Worm (Caenorhabditis elegans) whole organism, L2 larva: ENCODE data around the gene C24A8.6.

Experiments used
- C34F6.9 ChIP-seq: fragments of 150-350 bp; optimal IDR thresholded peaks from 2 replicates; lab custom pipeline; 2014; ENCODE audit warnings: missing biosample characterization, missing genetic modification characterization
- F13H6.1 ChIP-seq: sonication (generic microtip); optimal IDR thresholded peaks from 2 replicates; lab custom pipeline; 2016; ENCODE audit warnings: missing genetic modification characterization, missing compliant biosample characterization
- R02D3.7 ChIP-seq: fragments of 150-350 bp; optimal IDR thresholded peaks from 2 replicates; lab custom pipeline; 2014; ENCODE audit warnings: missing biosample characterization, missing genetic modification characterization
- alr-1 ChIP-seq: fragments of 150-350 bp; optimal IDR thresholded peaks from 2 replicates; lab custom pipeline; 2014; ENCODE audit warnings: missing biosample characterization, missing genetic modification characterization
- aly-2 ChIP-seq: fragments of 150-350 bp; optimal IDR thresholded peaks from 2 replicates; lab custom pipeline; 2014; ENCODE audit warnings: missing biosample characterization, missing genetic modification characterization
- ama-1 ChIP-seq: fragments of 150-350 bp; optimal IDR thresholded peaks from 2 replicates; lab custom pipeline; 2018; ENCODE audit warnings: inconsistent platforms
- blmp-1 ChIP-seq: sonication (generic microtip); optimal IDR thresholded peaks from 2 replicates; lab custom pipeline; 2017; ENCODE audit warnings: missing genetic modification characterization, mild to moderate bottlenecking, missing compliant biosample characterization, antibody characterized with exemption, moderate library complexity; ENCODE audit not compliant: insufficient read depth
- ceh-16 ChIP-seq: fragments of 150-350 bp; optimal IDR thresholded peaks from 2 replicates; lab custom pipeline; 2014; ENCODE audit warnings: missing biosample characterization, missing genetic modification characterization
- ceh-82 ChIP-seq: fragments of 150-350 bp; optimal IDR thresholded peaks from 2 replicates; lab custom pipeline; 2014; ENCODE audit warnings: missing biosample characterization, missing genetic modification characterization
- dmd-4 ChIP-seq: sonication (generic microtip); optimal IDR thresholded peaks from 2 replicates; lab custom pipeline; 2017; ENCODE audit warnings: missing biosample characterization, missing genetic modification characterization
- egl-27 ChIP-seq: sonication (generic microtip); optimal IDR thresholded peaks from 3 replicates; lab custom pipeline; 2017; ENCODE audit warnings: missing biosample characterization, missing genetic modification reagents, missing genetic modification characterization
- elt-1 ChIP-seq: fragments of 150-350 bp; optimal IDR thresholded peaks from 2 replicates; lab custom pipeline; 2014; ENCODE audit warnings: missing biosample characterization, missing genetic modification characterization
- fos-1 ChIP-seq: fragments of 150-350 bp; optimal IDR thresholded peaks from 2 replicates; lab custom pipeline; 2014; ENCODE audit warnings: missing biosample characterization, missing genetic modification characterization
- gmeb-1 ChIP-seq: fragments of 150-350 bp; optimal IDR thresholded peaks from 2 replicates; lab custom pipeline; 2014; ENCODE audit warnings: missing biosample characterization, missing genetic modification characterization
- lin-39 ChIP-seq: fragments of 150-350 bp; optimal IDR thresholded peaks from 2 replicates; lab custom pipeline; 2014; ENCODE audit warnings: missing biosample characterization, missing genetic modification reagents, missing genetic modification characterization
- lsy-2 ChIP-seq, 2 experiments: fragments of 150-350 bp in 1 of 2; sonication (generic microtip) in 1 of 2; optimal IDR thresholded peaks; 2 replicates each; lab custom pipeline; 2014 to 2017; ENCODE audit warnings: missing biosample characterization in 2 of 2, missing genetic modification characterization in 2 of 2
- mab-5 ChIP-seq: fragments of 150-350 bp; optimal IDR thresholded peaks from 2 replicates; lab custom pipeline; 2014; ENCODE audit warnings: missing biosample characterization, missing genetic modification characterization
- mbf-1 ChIP-seq: sonication (generic microtip); optimal IDR thresholded peaks from 2 replicates; lab custom pipeline; 2017; ENCODE audit warnings: missing biosample characterization, missing genetic modification characterization
- nhr-10 ChIP-seq: sonication (generic microtip); optimal IDR thresholded peaks from 2 replicates; lab custom pipeline; 2017; ENCODE audit warnings: missing biosample characterization, missing genetic modification characterization
- nhr-11 ChIP-seq: fragments of 150-350 bp; optimal IDR thresholded peaks from 2 replicates; lab custom pipeline; 2014; ENCODE audit warnings: missing biosample characterization, missing genetic modification characterization
- nhr-12 ChIP-seq: fragments of 150-350 bp; optimal IDR thresholded peaks from 2 replicates; lab custom pipeline; 2014; ENCODE audit warnings: missing biosample characterization, missing genetic modification characterization
- nhr-129 ChIP-seq: fragments of 150-350 bp; optimal IDR thresholded peaks from 2 replicates; lab custom pipeline; 2014; ENCODE audit warnings: missing biosample characterization, missing genetic modification characterization
- nhr-21 ChIP-seq: fragments of 150-350 bp; optimal IDR thresholded peaks from 2 replicates; lab custom pipeline; 2014; ENCODE audit warnings: missing biosample characterization, missing genetic modification characterization
- nhr-23 ChIP-seq: fragments of 150-350 bp; optimal IDR thresholded peaks from 2 replicates; lab custom pipeline; 2014; ENCODE audit warnings: missing biosample characterization, missing genetic modification reagents, missing genetic modification characterization
- nhr-237 ChIP-seq: fragments of 150-350 bp; optimal IDR thresholded peaks from 2 replicates; lab custom pipeline; 2014; ENCODE audit warnings: missing biosample characterization, missing genetic modification characterization
- nhr-25 ChIP-seq: fragments of 150-350 bp; sonication (generic microtip); optimal IDR thresholded peaks from 3 replicates; lab custom pipeline; 2014; ENCODE audit warnings: missing biosample characterization, missing genetic modification characterization
- nhr-6 ChIP-seq: fragments of 150-350 bp; optimal IDR thresholded peaks from 2 replicates; lab custom pipeline; 2014; ENCODE audit warnings: missing biosample characterization, missing genetic modification characterization
- nhr-77 ChIP-seq: fragments of 150-350 bp; optimal IDR thresholded peaks from 2 replicates; lab custom pipeline; 2014; ENCODE audit warnings: missing biosample characterization, missing genetic modification characterization
- peb-1 ChIP-seq: fragments of 150-350 bp; optimal IDR thresholded peaks from 2 replicates; lab custom pipeline; 2014; ENCODE audit warnings: missing biosample characterization, missing genetic modification characterization
- sem-4 ChIP-seq: fragments of 150-350 bp; optimal IDR thresholded peaks from 2 replicates; lab custom pipeline; 2014; ENCODE audit warnings: missing biosample characterization, missing genetic modification reagents, missing genetic modification characterization
- skn-1 ChIP-seq: sonication (generic microtip); optimal IDR thresholded peaks from 2 replicates; lab custom pipeline; 2017; ENCODE audit warnings: missing biosample characterization, missing genetic modification characterization
- sma-3 ChIP-seq: sonication (generic microtip); optimal IDR thresholded peaks from 2 replicates; lab custom pipeline; 2016; ENCODE audit warnings: missing genetic modification reagents, missing genetic modification characterization, missing compliant biosample characterization
- unc-39 ChIP-seq: fragments of 150-350 bp; optimal IDR thresholded peaks from 2 replicates; lab custom pipeline; 2014; ENCODE audit warnings: missing biosample characterization, missing genetic modification characterization
- unc-55 ChIP-seq: fragments of 150-350 bp; sonication (generic microtip); optimal IDR thresholded peaks from 3 replicates; lab custom pipeline; 2014; ENCODE audit warnings: missing biosample characterization, missing genetic modification reagents, missing genetic modification characterization
- unc-62 ChIP-seq: fragments of 150-350 bp; optimal IDR thresholded peaks from 2 replicates; lab custom pipeline; 2014; ENCODE audit warnings: missing biosample characterization, missing genetic modification reagents, missing genetic modification characterization
- ztf-1 ChIP-seq: fragments of 200-800 bp; sonication (Bioruptor generic); conservative IDR thresholded peaks from 2 replicates; pipeline ENCODE4 v1.3.6; 2022; ENCODE audit warnings: missing genetic modification characterization, missing compliant biosample characterization
- ztf-11 ChIP-seq: sonication (generic microtip); optimal IDR thresholded peaks from 2 replicates; lab custom pipeline; 2017; ENCODE audit warnings: missing biosample characterization, missing genetic modification characterization
- ztf-4 ChIP-seq: fragments of 150-350 bp; optimal IDR thresholded peaks from 2 replicates; lab custom pipeline; 2014; ENCODE audit warnings: missing biosample characterization, missing genetic modification characterization

C24A8.6 gene

ce11 chrX:4371413-4371812, 39.2 kb upstream of the C24A8.6 start, which contains the start of gene R160.13:
R160.13 (minus strand) TSS chrX:4371513.
- TF ChIP-seq lsy-2 (tag; optimal IDR thresholded peaks at IDR 0.05; lab: Kevin White, UChicago) (no peak), ceh-16 (tag; lab: Kevin White, UChicago) (no peak), nhr-6 (tag; lab: Kevin White, UChicago) (no peak), ztf-1 (no peak), nhr-237 (tag; lab: Kevin White, UChicago) (no peak), aly-2 (tag; lab: Kevin White, UChicago) (no peak), egl-27 (tag; lab: Kevin White, UChicago) (no peak), nhr-11 (tag; lab: Kevin White, UChicago) (no peak), elt-1 (tag; lab: Kevin White, UChicago) (no peak)

DNA sequence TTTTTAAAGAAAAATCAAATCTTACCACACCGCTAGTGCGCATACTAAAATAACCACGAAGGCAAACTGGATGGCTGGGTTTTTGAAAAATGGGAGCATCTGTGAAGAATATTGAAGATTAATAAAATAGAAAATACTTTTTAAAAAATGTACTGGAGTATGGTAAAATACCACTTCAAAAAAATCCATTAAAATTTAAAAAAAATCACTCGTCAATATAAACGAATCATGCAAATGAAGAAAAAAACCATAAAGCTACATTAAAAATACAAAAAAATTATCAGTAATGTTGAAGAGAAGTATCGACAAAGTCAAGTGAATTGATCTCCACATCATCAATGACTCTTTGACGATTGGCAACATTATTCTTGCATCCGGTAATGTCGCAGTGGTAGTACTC, 38.6 kb upstream of the C24A8.6 start, which contains the start of gene R160.5:
TSS of gene R160.5 (minus strand) at position 101 of the 400 bp plus-strand sequence.
- TF ChIP-seq ama-1 (lab: Kevin White, UChicago) = no peak
- no peak for TF ChIP-seq elt-1 (tag; lab: Kevin White, UChicago)
- no peak for TF ChIP-seq ztf-11 (tag; lab: Kevin White, UChicago)
- TF ChIP-seq mbf-1 (tag; lab: Kevin White, UChicago) = no peak
- TF ChIP-seq nhr-11 (tag; lab: Kevin White, UChicago) = no peak
- TF ChIP-seq lin-39 (tag; lab: Kevin White, UChicago) = no peak
- no peak for TF ChIP-seq nhr-10 (tag; lab: Kevin White, UChicago)
- no peak for TF ChIP-seq mab-5

ce11 chrX:4368800-4369199, 36.6 kb upstream of the C24A8.6 start, which contains the start of gene R160.4:
R160.4 (minus strand) TSS chrX:4368900.
- no peak for TF ChIP-seq mbf-1 (tag; lab: Kevin White, UChicago)
- no peak for TF ChIP-seq egl-27 (tag; lab: Kevin White, UChicago)
- TF ChIP-seq ztf-11 (tag; lab: Kevin White, UChicago) = no peak
- TF ChIP-seq nhr-10 (tag; lab: Kevin White, UChicago) = no peak
- no peak for TF ChIP-seq alr-1 (tag; lab: Kevin White, UChicago)
- TF ChIP-seq unc-62 (GFP tag; lab: Kevin White, UChicago) = no peak
- TF ChIP-seq sem-4 = no peak
- TF ChIP-seq C34F6.9 (tag; lab: Kevin White, UChicago) = no peak
- TF ChIP-seq fos-1 (tag; lab: Kevin White, UChicago) = no peak
- TF ChIP-seq nhr-21 = no peak
- no peak for TF ChIP-seq ceh-16 (tag; lab: Kevin White, UChicago)

DNA sequence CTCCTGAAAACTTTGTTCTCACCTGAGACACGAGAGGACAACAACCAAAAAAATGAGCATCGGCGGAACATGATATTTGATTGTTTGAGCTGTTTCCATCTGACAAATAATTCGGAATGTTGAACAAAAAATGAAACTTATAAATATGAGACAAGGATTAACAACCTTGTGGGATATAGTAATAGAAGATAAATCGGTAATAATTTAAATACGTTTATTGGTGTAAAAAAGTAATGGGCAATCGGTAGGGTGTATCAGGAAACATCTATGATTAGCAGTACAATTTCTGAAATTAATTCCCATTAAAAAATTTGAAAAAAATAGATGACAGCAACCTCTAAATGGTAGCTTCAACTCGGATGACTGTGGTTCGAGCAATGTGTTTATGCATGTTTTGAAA, 35.2 kb upstream of the C24A8.6 start, which contains the start of gene R160.10:
TSS of gene R160.10 (minus strand) at position 101 of the 400 bp plus-strand sequence.
- TF ChIP-seq nhr-77 (tag; lab: Kevin White, UChicago) (no peak), nhr-25 (tag; lab: Kevin White, UChicago) (no peak), nhr-129 (no peak), alr-1 (tag; lab: Kevin White, UChicago) (no peak), sma-3 (no peak), unc-62 (GFP tag; lab: Kevin White, UChicago) (no peak), ztf-11 (tag; lab: Kevin White, UChicago) (no peak), mbf-1 (tag; lab: Kevin White, UChicago) (no peak), nhr-237 (tag; lab: Kevin White, UChicago) (no peak), dmd-4 (tag; lab: Kevin White, UChicago) (no peak), aly-2 (tag; lab: Kevin White, UChicago) (no peak), nhr-6 (tag; lab: Kevin White, UChicago) (no peak), ama-1 (lab: Kevin White, UChicago) (no peak), fos-1 (tag; lab: Kevin White, UChicago) (no peak), ztf-4 (tag; lab: Kevin White, UChicago) (no peak), R02D3.7 (tag; lab: Kevin White, UChicago) (no peak), nhr-12 (tag; lab: Kevin White, UChicago) (no peak), ceh-82 (tag; lab: Kevin White, UChicago) (no peak)
- TF ChIP-seq, all 48 proteins: peak for 0

ce11 chrX:4366231-4366630, 34.0 kb upstream of the C24A8.6 start, which contains the start of gene R160.3:
R160.3 (minus strand) TSS chrX:4366331.
- TF ChIP-seq nhr-23 (tag; lab: Kevin White, UChicago) (no peak), peb-1 (tag; lab: Kevin White, UChicago) (no peak), nhr-6 (tag; lab: Kevin White, UChicago) (no peak), unc-62 (GFP tag; lab: Kevin White, UChicago) (no peak), lsy-2 (tag; optimal IDR thresholded peaks at IDR 0.05; lab: Kevin White, UChicago) (no peak), blmp-1 (tag; lab: Kevin White, UChicago) (no peak), unc-55 (GFP tag; lab: Kevin White, UChicago) (no peak), F13H6.1 (tag; lab: Kevin White, UChicago) (no peak), skn-1 (tag; lab: Kevin White, UChicago) (no peak), sem-4 (no peak), C34F6.9 (tag; lab: Kevin White, UChicago) (no peak), nhr-10 (tag; lab: Kevin White, UChicago) (no peak), fos-1 (tag; lab: Kevin White, UChicago) (no peak), unc-39 (tag; lab: Kevin White, UChicago) (no peak), gmeb-1 (no peak)
